Worm (Caenorhabditis elegans): ENCODE results near the gene C24H11.5.

DNA sequence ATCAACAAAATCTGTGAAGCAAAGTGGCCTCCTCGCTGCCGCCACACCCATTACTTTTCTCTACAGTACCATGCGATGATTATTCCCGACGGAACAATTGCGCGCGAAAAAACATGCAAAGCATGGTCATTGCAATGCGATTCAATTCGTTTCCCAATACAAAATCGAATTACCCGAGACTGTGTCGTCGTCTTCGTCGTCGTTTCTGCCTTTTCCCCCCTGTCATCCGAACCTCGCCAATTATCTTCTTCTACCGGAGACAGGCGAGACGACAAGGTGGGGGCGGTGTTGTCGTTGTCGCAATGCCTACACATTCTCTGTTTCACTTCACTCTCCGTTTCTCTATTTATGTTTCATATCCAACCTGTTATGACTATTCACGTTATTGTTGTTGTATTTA lies 31.8 kb downstream of the C24H11.5 start:
- TF ChIP-seq cog-1 (tag; optimal IDR thresholded peaks at IDR 0.05) (no peak), ztf-23 (GFP tag; IDR thresholded peaks at IDR 0.05) (no peak), flt-1 (GFP tag; IDR thresholded peaks at IDR 0.05) (no peak)
